Worm (Caenorhabditis elegans) whole organism, young adult: ENCODE measurements around the gene vps-8.

ENCODE experiments used
- F22D6.2 ChIP-seq: sonication (generic microtip); optimal IDR thresholded peaks from 2 replicates; lab custom pipeline; 2016; ENCODE audit warnings: mild to moderate bottlenecking, missing genetic modification characterization, missing compliant biosample characterization
- F23B12.7 ChIP-seq: sonication (generic microtip); optimal IDR thresholded peaks from 2 replicates; lab custom pipeline; 2017; ENCODE audit warnings: missing genetic modification characterization, mild to moderate bottlenecking, missing compliant biosample characterization, antibody characterized with exemption, moderate library complexity; ENCODE audit not compliant: insufficient read depth
- F33H1.4 ChIP-seq: fragments of 200-800 bp; sonication (Bioruptor generic); IDR thresholded peaks from 2 replicates; pipeline ENCODE4 v1.3.6; 2022; ENCODE audit warnings: missing genetic modification reagents, missing genetic modification characterization, missing compliant biosample characterization
- F49E8.2 ChIP-seq: sonication (generic microtip); optimal IDR thresholded peaks from 3 replicates; lab custom pipeline; 2017; ENCODE audit warnings: missing genetic modification characterization, mild to moderate bottlenecking, missing compliant biosample characterization, antibody characterized with exemption, moderate library complexity; ENCODE audit not compliant: insufficient read depth
- F55B11.4 ChIP-seq: sonication (generic microtip); optimal IDR thresholded peaks from 2 replicates; lab custom pipeline; 2016; ENCODE audit warnings: missing compliant biosample characterization, missing genetic modification characterization, borderline replicate concordance; ENCODE audit not compliant: insufficient read depth
- K11D2.4 ChIP-seq: fragments of 200-800 bp; sonication (Bioruptor generic); IDR thresholded peaks from 2 replicates; pipeline ENCODE4 v1.3.6; 2022; ENCODE audit warnings: missing genetic modification reagents, missing genetic modification characterization, missing compliant biosample characterization
- Y53F4B.3 ChIP-seq: fragments of 200-800 bp; sonication (Bioruptor generic); IDR thresholded peaks from 2 replicates; pipeline ENCODE4 v1.3.6; 2022; ENCODE audit warnings: missing genetic modification reagents, missing genetic modification characterization, missing compliant biosample characterization
- akir-1 ChIP-seq: fragments of 200-800 bp; sonication (Bioruptor generic); optimal IDR thresholded peaks from 2 replicates; lab custom pipeline; 2018; ENCODE audit warnings: mild to moderate bottlenecking, missing genetic modification characterization, moderate library complexity, missing compliant biosample characterization
- ama-1 ChIP-seq, 3 experiments: fragments of 150-350 bp in 1 of 3; sonication (generic microtip) in 2 of 3; optimal IDR thresholded peaks; 2 replicates each; lab custom pipeline; 2014 to 2018; ENCODE audit warnings: missing biosample characterization in 2 of 3, missing genetic modification characterization in 2 of 3, missing genetic modification reagents in 2 of 3
- attf-3 ChIP-seq: fragments of 200-800 bp; sonication (Bioruptor generic); conservative IDR thresholded peaks from 2 replicates; pipeline ENCODE4 v1.3.6; 2022; ENCODE audit warnings: missing genetic modification reagents, missing genetic modification characterization, missing compliant biosample characterization
- attf-5 ChIP-seq: fragments of 200-800 bp; sonication (Bioruptor generic); optimal IDR thresholded peaks from 2 replicates; lab custom pipeline; 2018; ENCODE audit warnings: mild to moderate bottlenecking, missing genetic modification characterization, missing compliant biosample characterization
- ceh-27 ChIP-seq: fragments of 200-800 bp; sonication (Bioruptor generic); optimal IDR thresholded peaks from 2 replicates; lab custom pipeline; 2018; ENCODE audit warnings: mild to moderate bottlenecking, missing genetic modification characterization, moderate library complexity, missing compliant biosample characterization
- ceh-91 ChIP-seq: fragments of 200-800 bp; sonication (Bioruptor generic); IDR thresholded peaks from 2 replicates; pipeline ENCODE4 v1.3.6; 2022; ENCODE audit warnings: missing genetic modification reagents, missing genetic modification characterization, missing compliant biosample characterization
- efl-1 ChIP-seq: fragments of 150-350 bp; optimal IDR thresholded peaks from 2 replicates; lab custom pipeline; 2014; ENCODE audit warnings: missing biosample characterization, missing genetic modification reagents, missing genetic modification characterization
- hmg-1.2 ChIP-seq: fragments of 200-800 bp; sonication (Bioruptor generic); IDR thresholded peaks from 2 replicates; pipeline ENCODE4 v1.3.6; 2022; ENCODE audit warnings: missing genetic modification reagents, missing genetic modification characterization, missing compliant biosample characterization
- hrde-1 ChIP-seq: sonication (generic microtip); optimal IDR thresholded peaks from 2 replicates; lab custom pipeline; 2016; ENCODE audit warnings: missing genetic modification characterization, mild to moderate bottlenecking, missing compliant biosample characterization, moderate library complexity, missing genotype, missing genetic modification reagents, borderline replicate concordance
- let-526 ChIP-seq: fragments of 200-800 bp; sonication (Bioruptor generic); IDR thresholded peaks from 2 replicates; pipeline ENCODE4 v1.3.6; 2022; ENCODE audit warnings: missing genetic modification reagents, missing genetic modification characterization, missing compliant biosample characterization
- lin-35 ChIP-seq, 3 experiments: fragments of 150-350 bp in 2 of 3; sonication (generic microtip) in 1 of 3; optimal IDR thresholded peaks; 2 replicates each; lab custom pipeline; 2014 to 2018; ENCODE audit warnings: missing biosample characterization in 3 of 3, missing genetic modification characterization in 3 of 3, missing genetic modification reagents in 3 of 3
- lsl-1 ChIP-seq: fragments of 200-800 bp; sonication (Bioruptor generic); optimal IDR thresholded peaks from 2 replicates; lab custom pipeline; 2018; ENCODE audit warnings: mild to moderate bottlenecking, missing genetic modification characterization, moderate library complexity, missing compliant biosample characterization
- madf-10 ChIP-seq: sonication (generic microtip); optimal IDR thresholded peaks from 2 replicates; lab custom pipeline; 2016; ENCODE audit warnings: mild to moderate bottlenecking, missing genetic modification characterization, missing compliant biosample characterization
- madf-3 ChIP-seq: fragments of 200-800 bp; sonication (Bioruptor generic); IDR thresholded peaks from 2 replicates; pipeline ENCODE4 v1.3.6; 2022; ENCODE audit warnings: missing genetic modification reagents, missing genetic modification characterization, missing compliant biosample characterization
- nhr-120 ChIP-seq: fragments of 200-800 bp; sonication (Bioruptor generic); IDR thresholded peaks from 2 replicates; pipeline ENCODE4 v1.3.6; 2022; ENCODE audit warnings: missing genetic modification characterization, missing compliant biosample characterization
- nhr-27 ChIP-seq: fragments of 200-800 bp; sonication (Bioruptor generic); optimal IDR thresholded peaks from 2 replicates; lab custom pipeline; 2018; ENCODE audit warnings: mild to moderate bottlenecking, missing genetic modification characterization, moderate library complexity, missing compliant biosample characterization
- repo-1 ChIP-seq: sonication (generic microtip); optimal IDR thresholded peaks from 2 replicates; lab custom pipeline; 2017; ENCODE audit warnings: mild to moderate bottlenecking, missing genetic modification characterization, missing compliant biosample characterization
- snpc-3.4 ChIP-seq: sonication (generic microtip); optimal IDR thresholded peaks from 2 replicates; lab custom pipeline; 2017; ENCODE audit warnings: missing genetic modification characterization, mild to moderate bottlenecking, missing compliant biosample characterization, antibody characterized with exemption, moderate library complexity, missing genotype, missing genetic modification reagents
- snpc-4 ChIP-seq, 5 experiments: fragments of 150-350 bp in 1 of 5; sonication (generic microtip) in 4 of 5; optimal IDR thresholded peaks; 2 replicates each; lab custom pipeline; 2014 to 2018; ENCODE audit warnings: missing genetic modification characterization in 5 of 5, missing biosample characterization in 3 of 5, antibody characterized with exemption in 2 of 5, mild to moderate bottlenecking in 2 of 5, missing compliant biosample characterization in 2 of 5, missing genotype in 2 of 5, moderate library complexity in 2 of 5, missing genetic modification reagents in 1 of 5
- tbp1 ChIP-seq: fragments of 200-800 bp; sonication (Bioruptor generic); optimal IDR thresholded peaks from 2 replicates; lab custom pipeline; 2018; ENCODE audit warnings: mild to moderate bottlenecking, missing genetic modification characterization, missing compliant biosample characterization
- tlf-1 ChIP-seq: fragments of 200-800 bp; sonication (Bioruptor generic); optimal IDR thresholded peaks from 2 replicates; lab custom pipeline; 2018; ENCODE audit warnings: mild to moderate bottlenecking, missing genetic modification characterization, missing compliant biosample characterization
- unc-62 ChIP-seq: fragments of 150-350 bp; optimal IDR thresholded peaks from 2 replicates; lab custom pipeline; 2014; ENCODE audit warnings: missing biosample characterization, missing genetic modification reagents, missing genetic modification characterization
- ztf-22 ChIP-seq: fragments of 200-800 bp; sonication (Bioruptor generic); optimal IDR thresholded peaks from 2 replicates; lab custom pipeline; 2018; ENCODE audit warnings: mild to moderate bottlenecking, missing genetic modification characterization, moderate library complexity, missing compliant biosample characterization
- ztf-6 ChIP-seq: fragments of 200-800 bp; sonication (Bioruptor generic); IDR thresholded peaks from 2 replicates; pipeline ENCODE4 v1.3.6; 2022; ENCODE audit warnings: missing genetic modification reagents, missing genetic modification characterization, missing compliant biosample characterization

Gene vps-8

ce11 chrIV:12268272-12269045, 7.3 kb downstream of the vps-8 start, which contains the start of the genes ppm-1.H and rpl-34:
Gene ppm-1.H (minus strand): TSS chrIV:12268322.
Gene rpl-34 (plus strand): TSS chrIV:12268995.
- peak in 1 of 3 experiments; percentile 46 for TF ChIP-seq lin-35 (GFP tag; optimal IDR thresholded peaks at IDR 0.05; lab: Kevin White, UChicago)
- no peak for TF ChIP-seq nhr-120 (GFP tag; lab: Robert Waterston, UW)
- peak; percentile 74 for TF ChIP-seq F33H1.4 (GFP tag; lab: Robert Waterston, UW)
- peak; percentile 8 for TF ChIP-seq F49E8.2 (tag; lab: Kevin White, UChicago)
- peak; percentile 76 for TF ChIP-seq lsl-1 (GFP tag; lab: Kevin White, UChicago)
- peak; percentile 40; the same call in 1 of the 2 replicates for TF ChIP-seq attf-3 (GFP tag; lab: Robert Waterston, UW)
- peak; percentile 43 for TF ChIP-seq attf-5
- no peak for TF ChIP-seq F55B11.4 (tag; lab: Kevin White, UChicago)
- peak; percentile 8 for TF ChIP-seq ceh-27 (GFP tag; lab: Kevin White, UChicago)
- TF ChIP-seq F23B12.7 (tag; lab: Kevin White, UChicago), result peak; percentile 64
- TF ChIP-seq snpc-4 (GFP tag; optimal IDR thresholded peaks at IDR 0.05; lab: Kevin White, UChicago), result no peak
- peak in 3 of 4 experiments; percentile 7 to 48 (median 29) for TF ChIP-seq snpc-4 (tag; optimal IDR thresholded peaks at IDR 0.05; lab: Kevin White, UChicago)
- peak; percentile 59 for TF ChIP-seq snpc-3.4
- TF ChIP-seq nhr-27 (tag; lab: Kevin White, UChicago), result no peak
- peak; percentile 10; the same call in 1 of the 2 replicates for TF ChIP-seq hmg-1.2 (GFP tag; lab: Robert Waterston, UW)
- 0 out of 2 replicates have a peak, but pooled peaks have one; percentile 18 for TF ChIP-seq K11D2.4 (GFP tag; lab: Robert Waterston, UW)
- TF ChIP-seq madf-3 (GFP tag; lab: Robert Waterston, UW), result no peak
- TF ChIP-seq efl-1 (GFP tag; lab: Kevin White, UChicago), result peak; percentile 39

DNA sequence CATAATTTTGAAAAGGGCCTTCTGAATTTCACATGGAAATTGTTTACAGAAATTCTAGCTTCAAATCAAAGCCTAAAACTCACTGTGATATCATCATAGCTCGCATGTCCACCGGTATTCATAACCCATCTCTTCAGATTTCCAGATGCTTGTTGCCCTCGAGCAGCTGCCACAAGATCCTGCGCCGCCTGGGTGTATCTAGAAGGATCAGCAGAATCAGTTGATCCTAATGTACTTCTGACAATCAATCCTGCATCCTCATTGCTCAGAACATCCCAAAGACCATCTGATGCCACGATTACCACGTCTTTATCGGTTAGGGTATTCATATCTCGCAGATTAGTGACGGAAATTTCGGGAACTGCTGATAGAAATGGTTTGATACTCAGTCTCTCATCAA, 9.9 kb downstream of the vps-8 start:
- TF ChIP-seq let-526 (GFP tag; lab: Robert Waterston, UW), result no peak
- no peak for TF ChIP-seq repo-1 (tag; lab: Kevin White, UChicago)
- TF ChIP-seq K11D2.4 (GFP tag; lab: Robert Waterston, UW), result no peak
- TF ChIP-seq Y53F4B.3 (GFP tag; lab: Robert Waterston, UW), result no peak
- TF ChIP-seq tlf-1 (GFP tag; lab: Kevin White, UChicago), result no peak
- TF ChIP-seq nhr-27 (tag; lab: Kevin White, UChicago), result no peak
- TF ChIP-seq nhr-120 (GFP tag; lab: Robert Waterston, UW), result no peak
- TF ChIP-seq attf-3 (GFP tag; lab: Robert Waterston, UW), result no peak

DNA sequence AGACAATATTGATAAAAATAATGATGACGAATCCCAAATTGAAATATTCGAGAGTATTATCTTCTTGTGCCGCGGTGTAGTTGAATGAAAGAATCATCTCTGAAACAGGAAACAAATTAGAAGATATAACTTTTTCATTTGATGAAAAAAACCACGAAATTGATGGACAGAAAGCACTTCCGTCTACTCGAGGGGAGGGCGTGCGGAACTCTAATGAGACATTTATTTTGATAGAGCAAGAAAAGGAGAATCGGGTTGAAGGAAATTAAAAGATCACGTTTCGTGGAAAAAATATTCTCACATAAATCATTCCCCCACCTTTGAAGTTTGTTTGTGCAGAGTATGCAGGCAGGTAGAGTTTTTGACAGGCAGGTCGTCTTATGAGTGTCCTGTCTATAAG, 14.4 kb downstream of the vps-8 start, which contains the start of gene sre-14:
TSS of gene sre-14 (minus strand) at position 101 of the 400 bp plus-strand sequence.
- TF ChIP-seq F49E8.2 (tag; lab: Kevin White, UChicago) (no peak), akir-1 (GFP tag; lab: Kevin White, UChicago) (no peak), unc-62 (GFP tag; lab: Kevin White, UChicago) (no peak), F22D6.2 (tag; lab: Kevin White, UChicago) (no peak), hrde-1 (tag; lab: Kevin White, UChicago) (no peak), tbp1 (GFP tag; lab: Kevin White, UChicago) (no peak), ztf-22 (GFP tag; lab: Kevin White, UChicago) (no peak), ama-1 (optimal IDR thresholded peaks at IDR 0.05; lab: Kevin White, UChicago) (no peak), ama-1 (GFP tag; optimal IDR thresholded peaks at IDR 0.05; lab: Kevin White, UChicago) (no peak), efl-1 (GFP tag; lab: Kevin White, UChicago) (no peak), lin-35 (GFP tag; optimal IDR thresholded peaks at IDR 0.05; lab: Kevin White, UChicago) (no peak), madf-10 (tag; lab: Kevin White, UChicago) (no peak), ztf-6 (GFP tag; lab: Robert Waterston, UW) (no peak), ceh-91 (GFP tag; lab: Robert Waterston, UW) (no peak)
